Fruit fly (Drosophila melanogaster): ENCODE measurements around the gene CG11694.
A peak's percentile ranks its signal among the peaks of the same experiment; 100 is the strongest.

The CG11694 gene

DNA sequence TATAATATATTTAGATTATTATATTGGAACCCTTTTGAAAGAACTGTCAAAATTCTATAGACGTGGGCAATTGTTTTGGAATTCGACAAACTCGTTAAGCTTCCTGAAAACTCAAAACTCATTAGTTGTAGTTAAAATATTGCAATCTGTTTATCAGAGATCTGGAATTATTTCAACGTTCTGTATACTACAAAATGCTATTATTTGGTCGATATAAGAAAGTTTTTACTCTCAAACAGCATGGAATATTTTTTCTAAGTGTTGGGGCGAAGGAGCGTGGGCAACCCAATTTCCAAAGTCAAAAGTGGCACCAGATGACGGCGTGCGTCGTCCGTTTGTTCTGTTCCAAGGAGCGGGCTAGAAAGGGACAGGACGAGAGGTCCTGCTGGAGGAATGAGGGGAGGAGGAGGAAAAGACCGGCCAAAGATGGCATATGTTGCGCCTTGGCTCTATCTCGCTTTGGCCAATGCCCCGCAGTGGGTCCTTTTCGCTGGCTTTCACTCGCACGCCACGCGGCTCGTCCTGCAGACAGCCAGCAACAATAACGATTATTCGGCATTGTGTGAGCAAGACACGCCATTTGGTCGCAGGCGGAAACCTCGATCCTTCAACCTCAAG, 26.1 kb downstream of the CG11694 start (continued):
- TF ChIP-seq hkb (optimal IDR thresholded peaks at IDR 0.05) (no peak), hkb (GFP tag; IDR thresholded peaks at IDR 0.05) (no peak), lov (optimal IDR thresholded peaks at IDR 0.05) (no peak), lov (GFP tag; IDR thresholded peaks at IDR 0.05) (no peak), corto (GFP tag; optimal IDR thresholded peaks at IDR 0.05) (no peak), bab2 (GFP tag; optimal IDR thresholded peaks at IDR 0.05) (no peak), ato (GFP tag; IDR thresholded peaks at IDR 0.05; ENCODE audit: partially characterized antibody) (peak; percentile 42; the same call in 1 of the 2 replicates), CG10274 (GFP tag; optimal IDR thresholded peaks at IDR 0.05) (no peak), CG9727 (GFP tag; optimal IDR thresholded peaks at IDR 0.05) (peak; percentile 54), Fer2 (tag; optimal IDR thresholded peaks at IDR 0.05) (no peak), CG17328 (GFP tag; IDR thresholded peaks at IDR 0.05) (no peak), Nf-YA (GFP tag; IDR thresholded peaks at IDR 0.05) (no peak), lola (GFP tag; optimal IDR thresholded peaks at IDR 0.05) (peak in 1 of 3 experiments; percentile 11), Spps (tag; optimal IDR thresholded peaks at IDR 0.05) (no peak), Med (GFP tag) (no peak), zf30C (GFP tag; optimal IDR thresholded peaks at IDR 0.05) (peak; percentile 66), CG12744 (GFP tag; optimal IDR thresholded peaks at IDR 0.05) (no peak), sug (tag; optimal IDR thresholded peaks at IDR 0.05) (no peak), unpg (GFP tag; optimal IDR thresholded peaks at IDR 0.05) (no peak), CG11247 (GFP tag; IDR thresholded peaks at IDR 0.05) (no peak), CG2712 (tag; optimal IDR thresholded peaks at IDR 0.05) (no peak), CG8924 (tag; optimal IDR thresholded peaks at IDR 0.05) (peak; percentile 9), CG13296 (GFP tag; optimal IDR thresholded peaks at IDR 0.05) (no peak), Optix (GFP tag; IDR thresholded peaks at IDR 0.05) (0 out of 3 replicates have a peak, but pooled peaks have one; percentile 14), CG32772 (GFP tag; IDR thresholded peaks at IDR 0.05) (no peak), CG14710 (tag; optimal IDR thresholded peaks at IDR 0.05) (peak; percentile 28), chif (GFP tag; optimal IDR thresholded peaks at IDR 0.05) (no peak), CG15696 (tag; optimal IDR thresholded peaks at IDR 0.05) (peak; percentile 76), CG14050 (GFP tag; IDR thresholded peaks at IDR 0.05) (no peak), scrt (GFP tag; optimal IDR thresholded peaks at IDR 0.05) (no peak), CG1832 (GFP tag; optimal IDR thresholded peaks at IDR 0.05) (peak; percentile 41), hb (GFP tag; IDR thresholded peaks at IDR 0.05; ENCODE audit: partially characterized antibody) (no peak), nmo (GFP tag; optimal IDR thresholded peaks at IDR 0.05) (no peak), CG15269 (tag; optimal IDR thresholded peaks at IDR 0.05) (no peak), CG12236 (GFP tag; optimal IDR thresholded peaks at IDR 0.05) (no peak), CG17912 (GFP tag; optimal IDR thresholded peaks at IDR 0.05) (no peak), trem (tag; optimal IDR thresholded peaks at IDR 0.05) (peak; percentile 9), lbe (GFP tag; optimal IDR thresholded peaks at IDR 0.05) (no peak), h (optimal IDR thresholded peaks at IDR 0.05) (no peak), dmrt11E (tag; optimal IDR thresholded peaks at IDR 0.05) (peak; percentile 29)

DNA sequence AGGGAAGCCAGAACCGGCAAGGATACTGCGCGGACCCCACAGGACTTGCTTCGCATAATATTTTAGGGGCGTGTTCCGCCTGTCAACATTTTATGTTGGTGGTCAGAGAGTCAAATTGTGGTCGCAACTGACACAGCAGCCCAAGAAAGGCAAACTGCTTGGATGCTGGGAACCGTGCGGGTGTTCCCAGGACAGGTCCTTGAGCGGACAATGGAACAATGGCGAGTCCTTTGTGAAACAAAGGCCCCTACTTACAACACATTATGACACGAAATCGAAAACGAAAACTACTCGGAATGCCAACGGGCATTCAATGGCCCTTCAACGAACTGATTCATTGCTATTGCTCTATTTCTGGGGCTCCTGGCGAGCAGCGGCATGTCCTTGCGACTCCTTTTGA, 27.7 kb downstream of the CG11694 start:
- TF ChIP-seq ap (GFP tag; IDR thresholded peaks at IDR 0.05) = no peak
- no peak for TF ChIP-seq Optix (GFP tag; IDR thresholded peaks at IDR 0.05)
- TF ChIP-seq H15 (GFP tag; IDR thresholded peaks at IDR 0.05) = no peak
- TF ChIP-seq CG4424 (GFP tag; optimal IDR thresholded peaks at IDR 0.05) = no peak
- TF ChIP-seq CG7745 (tag; optimal IDR thresholded peaks at IDR 0.05) = no peak
- TF ChIP-seq lov (optimal IDR thresholded peaks at IDR 0.05) = no peak
- TF ChIP-seq lov (GFP tag; IDR thresholded peaks at IDR 0.05) = no peak
- TF ChIP-seq CG15601 (tag; optimal IDR thresholded peaks at IDR 0.05) = no peak
- TF ChIP-seq Pdp1 (GFP tag; optimal IDR thresholded peaks at IDR 0.05) = no peak
- TF ChIP-seq CG5953 (GFP tag; IDR thresholded peaks at IDR 0.05) = no peak
- TF ChIP-seq ERR (GFP tag; optimal IDR thresholded peaks at IDR 0.05) = no peak
- no peak for TF ChIP-seq CG7928 (GFP tag; optimal IDR thresholded peaks at IDR 0.05)
- TF ChIP-seq NC2α (GFP tag; optimal IDR thresholded peaks at IDR 0.05) = no peak
- peak; percentile 18 for TF ChIP-seq twi (tag; optimal IDR thresholded peaks at IDR 0.05)
- TF ChIP-seq Blimp-1 (GFP tag; optimal IDR thresholded peaks at IDR 0.05) = no peak
- TF ChIP-seq CG3847 (GFP tag; IDR thresholded peaks at IDR 0.05) = no peak

Measured in whole organism, embryonic.